Fruit fly (Drosophila melanogaster): ENCODE measurements around the gene Dpm1.
A peak's percentile ranks its signal among the peaks of the same experiment; 100 is the strongest.

- TF ChIP-seq CG33017 (tag; optimal IDR thresholded peaks at IDR 0.05) (peak; percentile 59), Hr96 (GFP tag; optimal IDR thresholded peaks at IDR 0.05) (peak; percentile 11), Mnt (GFP tag; optimal IDR thresholded peaks at IDR 0.05) (peak; percentile 37), CG14711 (tag; optimal IDR thresholded peaks at IDR 0.05) (peak; percentile 81), CG12768 (GFP tag; optimal IDR thresholded peaks at IDR 0.05) (peak; percentile 74), bab1 (GFP tag; optimal IDR thresholded peaks at IDR 0.05) (peak; percentile 78), cic (GFP tag; optimal IDR thresholded peaks at IDR 0.05) (no peak), kay (GFP tag; ENCODE audit: borderline replicate concordance) (no peak), ovo (GFP tag; optimal IDR thresholded peaks at IDR 0.05) (peak; percentile 67), tj (GFP tag; optimal IDR thresholded peaks at IDR 0.05) (peak; percentile 70), CG7101 (tag; optimal IDR thresholded peaks at IDR 0.05) (peak; percentile 85), pad (GFP tag; optimal IDR thresholded peaks at IDR 0.05) (peak; percentile 38)
Observed at dm6 chr2L:19492934-19493686, 33.1 kb downstream of the Dpm1 start, which contains the start of the genes swm and Ctu2.

Measured in whole organism, adult.